Worm (Caenorhabditis elegans) whole organism, midembryonic: ENCODE results near the gene math-5.

ENCODE experiments used
- T22C8.4 ChIP-seq: fragments of 200-800 bp; sonication (Bioruptor generic); IDR thresholded peaks from 2 replicates; pipeline ENCODE4 v1.3.6; 2022; ENCODE audit warnings: missing genetic modification characterization, missing compliant biosample characterization
- cog-1 ChIP-seq: sonication (generic microtip); optimal IDR thresholded peaks from 2 replicates; lab custom pipeline; 2016; ENCODE audit warnings: missing genetic modification characterization, missing compliant biosample characterization
- flt-1 ChIP-seq: fragments of 200-800 bp; sonication (Bioruptor generic); IDR thresholded peaks from 2 replicates; pipeline ENCODE4 v1.3.6; 2022; ENCODE audit warnings: missing genetic modification characterization, missing compliant biosample characterization
- klf-2 ChIP-seq: fragments of 200-800 bp; sonication (Bioruptor generic); conservative IDR thresholded peaks from 2 replicates; pipeline ENCODE4 v1.3.6; 2022; ENCODE audit warnings: missing genetic modification reagents, missing genetic modification characterization, missing compliant biosample characterization
- med-1 ChIP-seq: sonication (generic microtip); optimal IDR thresholded peaks from 2 replicates; lab custom pipeline; 2017; ENCODE audit warnings: missing genetic modification characterization, mild to moderate bottlenecking, missing compliant biosample characterization, antibody characterized with exemption, missing genetic modification reagents; ENCODE audit not compliant: insufficient read depth
- ref-1 ChIP-seq: fragments of 200-800 bp; sonication (Bioruptor generic); conservative IDR thresholded peaks from 2 replicates; pipeline ENCODE4 v1.3.6; 2022; ENCODE audit warnings: missing genetic modification reagents, missing genetic modification characterization, missing compliant biosample characterization
- tab-1 ChIP-seq: fragments of 200-800 bp; sonication (Bioruptor generic); IDR thresholded peaks from 2 replicates; pipeline ENCODE4 v1.3.6; 2022; ENCODE audit warnings: missing genetic modification characterization, missing compliant biosample characterization
- ztf-23 ChIP-seq: fragments of 200-800 bp; sonication (Bioruptor generic); IDR thresholded peaks from 2 replicates; pipeline ENCODE4 v1.3.6; 2022; ENCODE audit warnings: missing genetic modification reagents, missing genetic modification characterization, missing compliant biosample characterization

DNA sequence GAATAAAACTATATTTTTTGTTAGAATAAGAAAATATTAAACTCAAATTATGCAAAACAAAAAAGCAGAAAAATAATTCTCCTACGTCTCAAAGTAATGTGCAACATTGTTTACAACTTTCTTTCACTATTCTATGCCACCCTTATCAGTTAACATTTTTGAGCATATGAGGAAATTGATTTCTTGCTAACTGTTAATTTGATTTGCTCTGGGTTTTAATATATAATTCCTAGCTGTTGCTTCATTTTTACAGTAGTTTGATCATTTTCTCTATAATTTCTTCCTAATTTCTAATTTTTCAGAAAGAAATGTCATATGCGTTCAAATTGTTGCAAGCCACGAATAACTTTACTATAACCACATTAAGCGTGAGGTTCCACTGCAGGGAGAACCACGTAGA lies 46.4 kb downstream of the math-5 start, which contains the start of gene T08E11.1:
- TF ChIP-seq klf-2 (GFP tag; lab: Robert Waterston, UW) (no peak), T22C8.4 (GFP tag; lab: Robert Waterston, UW) (no peak), med-1 (no peak), tab-1 (GFP tag; lab: Robert Waterston, UW) (no peak), ztf-23 (no peak), cog-1 (tag; lab: Kevin White, UChicago) (no peak), ref-1 (no peak), flt-1 (GFP tag; lab: Robert Waterston, UW) (no peak)
